Worm (Caenorhabditis elegans): ENCODE results near the gene Y51H7C.8.

- TF ChIP-seq jun-1 (tag; optimal IDR thresholded peaks at IDR 0.05) (no peak), zag-1 (tag; optimal IDR thresholded peaks at IDR 0.05) (no peak), nhr-77 (tag; optimal IDR thresholded peaks at IDR 0.05) (no peak)
Observed at ce11 chrII:1375627-1376026, 25.9 kb upstream of the Y51H7C.8 start.
